Fruit fly (Drosophila melanogaster) whole organism, pupa: ENCODE measurements around the gene CG8132.

Experiments
- CG10348 ChIP-seq: fragments of 200-800 bp; sonication (Bioruptor generic); IDR thresholded peaks from 2 replicates; pipeline ENCODE4 v1.3.6; 2022; ENCODE audit warnings: missing biosample characterization, missing genetic modification characterization
- CG12605 ChIP-seq: fragments of 200-800 bp; sonication (Bioruptor generic); IDR thresholded peaks from 2 replicates; pipeline ENCODE4 v1.3.6; 2022; ENCODE audit warnings: missing biosample characterization, missing genetic modification characterization
- CG13204 ChIP-seq: fragments of 200-800 bp; sonication (Bioruptor generic); optimal IDR thresholded peaks from 2 replicates; lab custom pipeline; 2018; ENCODE audit warnings: missing biosample characterization, mild to moderate bottlenecking, missing genetic modification characterization, moderate library complexity
- CG14655 ChIP-seq: fragments of 200-800 bp; sonication (Bioruptor generic); optimal IDR thresholded peaks from 3 replicates; lab custom pipeline; 2017; ENCODE audit warnings: mild to moderate bottlenecking, missing biosample characterization, missing genetic modification reagents, missing genetic modification characterization
- CG15710 ChIP-seq: fragments of 200-800 bp; sonication (Bioruptor generic); optimal IDR thresholded peaks from 2 replicates; lab custom pipeline; 2018; ENCODE audit warnings: missing biosample characterization, mild to moderate bottlenecking, missing genetic modification characterization, moderate library complexity
- CG17806 ChIP-seq: fragments of 200-800 bp; sonication (Bioruptor generic); optimal IDR thresholded peaks from 2 replicates; lab custom pipeline; 2018; ENCODE audit warnings: missing biosample characterization, mild to moderate bottlenecking, missing genetic modification characterization, moderate library complexity
- CG32121 ChIP-seq: fragments of 200-800 bp; sonication (Bioruptor generic); IDR thresholded peaks from 2 replicates; pipeline ENCODE4 v1.3.6; 2022; ENCODE audit warnings: missing biosample characterization, missing genetic modification characterization
- CG34367 ChIP-seq: fragments of 200-800 bp; sonication (Bioruptor generic); optimal IDR thresholded peaks from 2 replicates; lab custom pipeline; 2018; ENCODE audit warnings: missing biosample characterization, mild to moderate bottlenecking, missing genetic modification characterization
- CG4496 ChIP-seq: fragments of 200-800 bp; sonication (Bioruptor generic); IDR thresholded peaks from 3 replicates; pipeline ENCODE4 v1.3.6; 2022; ENCODE audit warnings: missing biosample characterization, missing genetic modification characterization
- CG8159 ChIP-seq: fragments of 200-800 bp; sonication (Bioruptor generic); optimal IDR thresholded peaks from 3 replicates; lab custom pipeline; 2018; ENCODE audit warnings: missing biosample characterization, mild to moderate bottlenecking, missing genetic modification characterization, moderate library complexity
- CG8301 ChIP-seq: fragments of 200-800 bp; sonication (Bioruptor generic); optimal IDR thresholded peaks from 2 replicates; lab custom pipeline; 2018; ENCODE audit warnings: missing biosample characterization, mild to moderate bottlenecking, missing genetic modification characterization
- CG9948 ChIP-seq: fragments of 200-800 bp; sonication (Bioruptor generic); optimal IDR thresholded peaks from 2 replicates; lab custom pipeline; 2018; ENCODE audit warnings: missing biosample characterization, mild to moderate bottlenecking, missing genetic modification characterization, moderate library complexity
- D1 ChIP-seq: fragments of 200-800 bp; sonication (Bioruptor generic); optimal IDR thresholded peaks from 2 replicates; lab custom pipeline; 2018; ENCODE audit warnings: missing biosample characterization, mild to moderate bottlenecking, missing genetic modification characterization, moderate library complexity
- EcR ChIP-seq: fragments of 200-800 bp; sonication (Bioruptor generic); optimal IDR thresholded peaks from 3 replicates; lab custom pipeline; 2019; ENCODE audit warnings: missing biosample characterization, missing genetic modification characterization, mild to moderate bottlenecking, moderate library complexity, missing genetic modification reagents
- Ets98B ChIP-seq: fragments of 200-800 bp; sonication (Bioruptor generic); IDR thresholded peaks from 2 replicates; pipeline ENCODE4 v1.3.6; 2022; ENCODE audit warnings: missing biosample characterization, missing genetic modification characterization
- Pif1A ChIP-seq: fragments of 200-800 bp; sonication (Bioruptor generic); optimal IDR thresholded peaks from 3 replicates; lab custom pipeline; 2016; ENCODE audit warnings: missing biosample characterization, missing genetic modification characterization
- Pif1B ChIP-seq: fragments of 200-800 bp; sonication (Bioruptor generic); optimal IDR thresholded peaks from 3 replicates; lab custom pipeline; 2016; ENCODE audit warnings: missing biosample characterization, missing genetic modification characterization
- Snoo ChIP-seq: fragments of 200-800 bp; sonication (Bioruptor generic); optimal IDR thresholded peaks from 3 replicates; lab custom pipeline; 2017; ENCODE audit warnings: missing biosample characterization, mild to moderate bottlenecking, missing genetic modification characterization, inconsistent platforms
- fd96Ca ChIP-seq: fragments of 200-800 bp; sonication (Bioruptor generic); IDR thresholded peaks from 3 replicates; pipeline ENCODE4 v1.3.6; 2022; ENCODE audit warnings: missing biosample characterization, missing genetic modification characterization
- gl ChIP-seq: fragments of 200-800 bp; sonication (Bioruptor generic); optimal IDR thresholded peaks from 2 replicates; lab custom pipeline; 2018; ENCODE audit warnings: missing biosample characterization, mild to moderate bottlenecking, missing genetic modification characterization
- rn ChIP-seq: fragments of 200-800 bp; sonication (Bioruptor generic); IDR thresholded peaks from 2 replicates; pipeline ENCODE4 v1.3.6; 2022; ENCODE audit warnings: missing biosample characterization, missing genetic modification characterization

The CG8132 gene

DNA sequence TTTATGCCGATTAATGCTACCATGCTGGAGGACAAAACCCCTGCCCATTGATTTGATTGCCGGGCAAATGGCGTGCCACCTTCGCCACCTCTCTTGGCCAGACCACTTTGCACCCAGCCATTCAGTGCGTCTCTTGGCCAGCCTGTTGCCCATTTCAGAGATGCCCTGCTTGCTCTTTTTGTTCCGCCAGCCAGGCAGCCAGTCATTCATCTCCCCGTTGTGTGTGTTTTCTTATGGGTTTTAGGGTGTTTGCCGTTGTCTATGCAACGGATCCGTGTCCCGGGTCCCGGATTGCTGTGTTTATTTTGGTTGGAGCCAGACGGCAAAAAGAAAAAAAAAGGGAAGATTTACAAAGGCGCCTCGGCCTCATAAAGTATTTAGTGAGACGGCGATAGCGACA is 5.3 kb upstream of the CG8132 start:
- no peak for TF ChIP-seq rn (GFP tag; lab: Robert Waterston, UW)
- TF ChIP-seq Pif1B (GFP tag; lab: Kevin White, UChicago): no peak
- TF ChIP-seq gl: no peak
- TF ChIP-seq CG13204 (GFP tag; lab: Kevin White, UChicago): no peak
- no peak for TF ChIP-seq Pif1A (GFP tag; lab: Kevin White, UChicago)
- no peak for TF ChIP-seq CG17806 (tag; lab: Kevin White, UChicago)
- TF ChIP-seq CG8159: no peak
- no peak for TF ChIP-seq CG32121 (GFP tag; lab: Robert Waterston, UW)
- no peak for TF ChIP-seq Ets98B (GFP tag; lab: Robert Waterston, UW)
- TF ChIP-seq EcR (GFP tag; lab: Kevin White, UChicago): no peak
- no peak for TF ChIP-seq Snoo (tag; lab: Kevin White, UChicago)

DNA sequence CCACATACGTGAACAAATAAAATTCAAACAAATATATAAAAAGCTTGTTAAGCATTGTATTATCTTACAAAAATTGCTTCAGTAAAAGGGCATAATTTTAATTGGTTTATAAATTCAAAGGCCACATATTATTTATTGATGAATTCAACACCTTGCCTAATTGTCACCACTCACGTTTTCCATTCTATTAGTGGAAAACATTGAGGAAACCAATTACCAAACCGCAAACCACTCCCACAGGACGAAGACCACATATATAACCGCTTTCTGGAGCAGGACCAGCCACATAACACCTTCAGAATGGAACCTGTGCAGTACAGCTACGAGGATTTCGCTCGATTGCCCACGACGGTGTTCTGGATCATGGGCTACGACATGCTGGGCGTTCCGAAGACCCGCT is 3.4 kb upstream of the CG8132 start, which contains the start of gene Or85f:
Gene Or85f (plus strand): TSS at position 301 of the 400 bp plus-strand sequence.
- TF ChIP-seq rn (GFP tag; lab: Robert Waterston, UW) (no peak), CG8159 (no peak), CG32121 (GFP tag; lab: Robert Waterston, UW) (no peak), CG8301 (tag; lab: Kevin White, UChicago) (no peak), CG12605 (GFP tag; lab: Robert Waterston, UW) (no peak), fd96Ca (GFP tag; lab: Robert Waterston, UW) (no peak), Pif1A (GFP tag; lab: Kevin White, UChicago) (no peak), CG4496 (GFP tag; lab: Robert Waterston, UW) (no peak), CG9948 (tag; lab: Kevin White, UChicago) (no peak), CG13204 (GFP tag; lab: Kevin White, UChicago) (no peak), gl (no peak), D1 (tag; lab: Kevin White, UChicago) (no peak), CG14655 (GFP tag; lab: Kevin White, UChicago) (no peak), Ets98B (GFP tag; lab: Robert Waterston, UW) (no peak), Snoo (tag; lab: Kevin White, UChicago) (no peak), CG34367 (tag; lab: Kevin White, UChicago) (no peak), EcR (GFP tag; lab: Kevin White, UChicago) (no peak)

DNA sequence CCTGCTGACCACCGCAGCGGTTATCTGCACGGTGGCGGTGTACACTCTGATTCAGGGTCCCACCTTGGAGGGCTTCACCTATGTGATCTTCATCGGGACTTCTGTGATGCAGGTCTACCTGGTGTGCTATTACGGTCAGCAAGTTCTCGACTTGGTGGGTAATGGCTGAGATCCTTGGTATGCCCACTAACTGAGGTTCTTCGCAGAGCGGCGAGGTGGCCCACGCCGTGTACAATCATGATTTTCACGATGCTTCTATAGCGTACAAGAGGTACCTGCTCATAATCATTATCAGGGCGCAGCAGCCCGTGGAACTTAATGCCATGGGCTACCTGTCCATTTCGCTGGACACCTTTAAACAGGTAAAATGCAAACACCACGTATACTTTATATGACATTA is 2.2 kb upstream of the CG8132 start:
- no peak for TF ChIP-seq gl
- TF ChIP-seq CG10348: no peak
- no peak for TF ChIP-seq Snoo (tag; lab: Kevin White, UChicago)
- TF ChIP-seq Pif1A (GFP tag; lab: Kevin White, UChicago): no peak
- TF ChIP-seq fd96Ca (GFP tag; lab: Robert Waterston, UW): no peak
- TF ChIP-seq CG12605 (GFP tag; lab: Robert Waterston, UW): no peak
- no peak for TF ChIP-seq CG14655 (GFP tag; lab: Kevin White, UChicago)
- no peak for TF ChIP-seq CG4496 (GFP tag; lab: Robert Waterston, UW)
- no peak for TF ChIP-seq rn (GFP tag; lab: Robert Waterston, UW)
- no peak for TF ChIP-seq CG8159
- no peak for TF ChIP-seq CG32121 (GFP tag; lab: Robert Waterston, UW)

DNA sequence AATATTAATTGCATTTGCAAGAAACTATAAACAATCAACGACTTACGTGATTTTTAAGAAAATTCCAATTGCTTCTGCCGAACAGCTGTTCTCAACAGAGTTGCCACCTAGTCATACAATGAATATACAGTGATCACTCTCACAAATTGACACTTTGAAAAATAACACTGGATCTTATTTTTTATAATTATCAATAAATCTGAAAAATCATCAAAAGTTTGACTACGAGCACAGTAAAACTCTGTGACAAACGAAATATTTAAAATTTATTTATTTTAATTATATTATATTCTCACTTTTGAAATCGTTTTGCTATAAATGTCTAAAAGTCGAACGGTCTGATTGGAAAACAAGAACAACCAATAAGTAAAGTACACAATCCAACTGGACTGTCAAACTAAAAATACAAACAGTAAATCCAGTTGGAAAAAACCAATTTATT is 1.3 kb upstream of the CG8132 start, which contains the start of gene CG34117:
Gene CG34117 (minus strand): TSS at position 103 of the 442 bp plus-strand sequence.
- TF ChIP-seq gl (peak; percentile 10), CG10348 (no peak), fd96Ca (GFP tag; lab: Robert Waterston, UW) (no peak), CG8301 (tag; lab: Kevin White, UChicago) (peak; percentile 51), CG13204 (GFP tag; lab: Kevin White, UChicago) (no peak), EcR (GFP tag; lab: Kevin White, UChicago) (no peak), CG15710 (peak; percentile 63), CG12605 (GFP tag; lab: Robert Waterston, UW) (peak; percentile 55), Snoo (tag; lab: Kevin White, UChicago) (peak; percentile 66), CG17806 (tag; lab: Kevin White, UChicago) (peak; percentile 71), Pif1A (GFP tag; lab: Kevin White, UChicago) (peak; percentile 69), CG32121 (GFP tag; lab: Robert Waterston, UW) (peak; percentile 77), CG9948 (tag; lab: Kevin White, UChicago) (peak; percentile 58), D1 (tag; lab: Kevin White, UChicago) (no peak), CG8159 (peak; percentile 71), rn (GFP tag; lab: Robert Waterston, UW) (no peak), CG14655 (GFP tag; lab: Kevin White, UChicago) (peak; percentile 56), CG34367 (tag; lab: Kevin White, UChicago) (peak; percentile 54), Pif1B (GFP tag; lab: Kevin White, UChicago) (peak; percentile 24), CG4496 (GFP tag; lab: Robert Waterston, UW) (peak; percentile 80), Ets98B (GFP tag; lab: Robert Waterston, UW) (peak; percentile 79)

DNA sequence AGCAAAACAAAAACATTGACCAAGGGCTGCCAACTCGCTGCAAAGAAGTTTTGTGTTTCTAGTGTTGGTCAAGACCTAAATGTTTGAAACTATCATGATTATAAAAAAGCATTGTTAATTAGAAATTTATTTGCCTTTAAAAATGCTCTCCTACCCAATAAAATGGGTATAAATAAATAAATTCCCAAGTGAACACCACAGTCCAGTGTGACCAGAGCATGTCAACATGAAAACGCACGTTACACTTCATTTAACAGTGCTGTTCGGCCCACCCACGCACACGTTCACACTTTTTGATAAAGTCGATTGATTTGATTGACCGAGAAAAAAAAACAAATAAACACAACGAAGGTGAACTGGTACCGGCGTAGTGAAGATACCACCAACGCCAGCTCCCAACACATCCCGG is 2.8 kb downstream of the CG8132 start, which contains the start of the genes CG9356, BBIP1 and CG8135:
Gene CG9356 (minus strand): TSS at position 166 of the 409 bp plus-strand sequence.
Gene BBIP1 (plus strand): TSS at position 282 of the 409 bp plus-strand sequence.
Gene CG8135 (plus strand): TSS at position 282 of the 409 bp plus-strand sequence.
- TF ChIP-seq CG4496 (GFP tag; lab: Robert Waterston, UW): peak; percentile 55; the same call in 2 of the 3 replicates
- TF ChIP-seq CG12605 (GFP tag; lab: Robert Waterston, UW): no peak
- no peak for TF ChIP-seq rn (GFP tag; lab: Robert Waterston, UW)
- TF ChIP-seq CG8159: no peak
- TF ChIP-seq CG15710: peak; percentile 51
- TF ChIP-seq CG9948 (tag; lab: Kevin White, UChicago): no peak
- TF ChIP-seq CG17806 (tag; lab: Kevin White, UChicago): peak; percentile 40
- no peak for TF ChIP-seq EcR (GFP tag; lab: Kevin White, UChicago)
- TF ChIP-seq fd96Ca (GFP tag; lab: Robert Waterston, UW): 0 out of 3 replicates have a peak, but pooled peaks have one; percentile 52
- TF ChIP-seq Snoo (tag; lab: Kevin White, UChicago): peak; percentile 50
- TF ChIP-seq Ets98B (GFP tag; lab: Robert Waterston, UW): peak; percentile 57
